Fruit fly (Drosophila melanogaster): ENCODE data around the gene Snx21.

DNA sequence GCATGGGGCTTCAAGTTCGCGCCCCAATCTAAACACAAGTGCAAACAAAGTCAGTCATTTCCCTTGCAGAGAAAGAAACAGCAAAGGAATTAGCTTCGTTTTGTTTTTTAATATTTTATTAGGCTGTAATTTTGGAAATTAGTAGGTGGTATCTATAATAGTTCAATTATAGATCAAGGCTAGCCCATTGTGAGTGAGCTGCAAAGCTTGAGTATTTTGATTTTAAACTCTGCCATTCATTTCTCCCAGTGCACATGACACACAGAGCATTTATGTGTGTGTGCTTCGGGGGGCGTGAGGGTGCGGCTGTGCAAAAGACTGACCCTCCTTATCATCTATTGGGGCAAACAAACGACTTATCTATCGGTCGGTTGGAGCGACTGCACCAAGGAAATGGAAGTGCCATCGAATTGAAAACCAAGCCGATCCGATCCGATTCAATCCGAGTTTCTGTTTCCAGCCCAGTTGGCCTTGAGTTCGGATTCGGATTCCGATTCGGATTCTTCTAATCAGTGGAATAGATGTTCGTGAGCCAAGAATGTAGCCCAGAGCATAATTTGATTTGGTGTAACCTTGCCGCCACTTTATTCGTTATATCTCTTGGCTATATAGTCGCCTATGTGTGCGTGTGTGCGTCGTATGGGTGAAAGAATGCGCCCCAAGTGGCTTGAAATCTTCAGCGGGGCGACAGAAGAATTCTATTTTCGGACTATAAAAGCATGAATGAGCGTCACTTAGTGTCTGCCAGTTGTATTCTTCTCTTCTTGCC lies 33.9 kb downstream of the Snx21 start:
- TF ChIP-seq Myc (optimal IDR thresholded peaks at IDR 0.05) (no peak), psq (optimal IDR thresholded peaks at IDR 0.05) (no peak), ttk (optimal IDR thresholded peaks at IDR 0.05) (no peak), Sin3A (optimal IDR thresholded peaks at IDR 0.05) (no peak), insv (optimal IDR thresholded peaks at IDR 0.05) (no peak)
